Worm (Caenorhabditis elegans): ENCODE results near the gene Y49F6A.11.
"Not testable (repeated sequence)": the region's sequence is repeated elsewhere in the genome, so short reads cannot be mapped to it uniquely, and the experiment has no call there.

The Y49F6A.11 gene

DNA sequence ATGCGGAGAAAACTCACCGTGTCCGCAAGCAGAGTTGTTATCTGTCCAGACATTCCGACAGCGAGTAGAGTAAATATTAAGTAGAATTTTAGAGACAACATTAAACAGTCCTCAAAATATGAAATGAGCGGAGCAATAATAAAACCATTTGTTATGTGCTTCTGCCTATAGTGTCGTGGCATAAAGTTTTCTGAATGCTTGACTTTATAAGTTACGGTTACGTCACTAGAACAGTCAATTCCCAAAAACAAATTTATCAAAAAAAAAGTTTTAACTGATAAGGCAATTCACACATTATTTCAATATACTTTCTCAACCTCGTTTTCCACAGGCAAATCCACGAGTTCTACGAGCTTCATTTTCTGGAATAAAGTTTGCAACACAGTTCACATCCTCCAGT is 29.5 kb downstream of the Y49F6A.11 start, which contains the start of gene clec-127:
Gene clec-127, minus strand, starts transcription at position 101 of the 400 bp plus-strand sequence.
- no peak for TF ChIP-seq lin-13 (GFP tag; optimal IDR thresholded peaks at IDR 0.05)
- TF ChIP-seq daf-16 (GFP tag; optimal IDR thresholded peaks at IDR 0.05): no peak
- TF ChIP-seq daf-16 (tag; optimal IDR thresholded peaks at IDR 0.05): peak; percentile 22

DNA sequence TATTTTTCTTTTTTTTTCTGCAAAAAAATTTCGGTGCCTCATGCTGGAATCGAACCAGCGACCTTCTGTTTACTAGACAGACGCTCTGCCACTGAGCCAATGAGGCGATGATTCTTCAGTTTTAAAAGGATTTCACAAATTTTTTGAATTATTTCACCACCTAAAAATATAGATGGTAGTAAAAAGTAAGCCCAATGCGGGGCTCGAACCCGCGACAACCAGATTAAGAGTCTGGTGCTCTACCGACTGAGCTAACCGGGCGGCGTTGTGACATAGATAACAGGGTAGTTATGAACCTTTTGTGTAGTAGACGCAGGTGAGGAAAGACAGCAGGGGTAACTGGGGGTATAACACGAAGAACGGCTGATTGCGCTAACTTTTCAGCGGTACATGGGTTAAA is 31.0 kb downstream of the Y49F6A.11 start:
- TF ChIP-seq unc-130 (GFP tag; optimal IDR thresholded peaks at IDR 0.05) (peak; percentile 57), dmd-6 (GFP tag; IDR thresholded peaks at IDR 0.05) (peak; percentile 59), nhr-77 (tag; optimal IDR thresholded peaks at IDR 0.05) (peak; percentile 4), F26F4.8 (GFP tag; conservative IDR thresholded peaks at IDR 0.05) (peak; percentile 74), T26A8.4 (GFP tag; IDR thresholded peaks at IDR 0.05) (peak; percentile 67), lin-13 (GFP tag; optimal IDR thresholded peaks at IDR 0.05) (peak; percentile 55), Y48G9A.11 (GFP tag; IDR thresholded peaks at IDR 0.05) (peak; percentile 67; the same call in 1 of the 2 replicates), lim-7 (GFP tag; IDR thresholded peaks at IDR 0.05) (peak; percentile 87), ctbp-1 (GFP tag; IDR thresholded peaks at IDR 0.05) (peak; percentile 72; the same call in 1 of the 2 replicates), hlh-11 (tag; optimal IDR thresholded peaks at IDR 0.05) (peak; percentile 46), nhr-48 (tag; optimal IDR thresholded peaks at IDR 0.05) (peak; percentile 55), Y5F2A.4 (GFP tag; optimal IDR thresholded peaks at IDR 0.05) (peak; percentile 52), arid-1 (GFP tag; conservative IDR thresholded peaks at IDR 0.05) (peak; percentile 79), spr-3 (GFP tag; optimal IDR thresholded peaks at IDR 0.05) (peak; percentile 19), dmd-8 (GFP tag; IDR thresholded peaks at IDR 0.05) (peak; percentile 88), zip-11 (GFP tag; IDR thresholded peaks at IDR 0.05) (0 out of 2 replicates have a peak, but pooled peaks have one; percentile 49), F49E8.2 (tag; optimal IDR thresholded peaks at IDR 0.05; ENCODE audit: borderline replicate concordance) (peak; percentile 21), D1046.2 (GFP tag; IDR thresholded peaks at IDR 0.05) (0 out of 2 replicates have a peak, but pooled peaks have one; percentile 80), vab-7 (GFP tag; IDR thresholded peaks at IDR 0.05) (peak; percentile 84), mdt-29 (GFP tag; IDR thresholded peaks at IDR 0.05) (peak; percentile 77), spr-1 (tag; optimal IDR thresholded peaks at IDR 0.05) (peak; percentile 65), madf-5 (GFP tag; IDR thresholded peaks at IDR 0.05) (peak; percentile 20 to 83; a peak in 2 of 4 replicates), egl-43 (GFP tag; IDR thresholded peaks at IDR 0.05) (peak; percentile 94), hmg-1.1 (GFP tag; IDR thresholded peaks at IDR 0.05) (peak; percentile 59), dmd-9 (GFP tag; IDR thresholded peaks at IDR 0.05) (peak; percentile 56; the same call in 1 of the 2 replicates), unc-62 (GFP tag; optimal IDR thresholded peaks at IDR 0.05 in 1 of 2) (peak in 1 of 2 experiments; percentile 66), ceh-44 (GFP tag; IDR thresholded peaks at IDR 0.05) (peak; percentile 55; the same call in 1 of the 2 replicates), madf-9 (GFP tag; conservative IDR thresholded peaks at IDR 0.05) (peak; percentile 35; the same call in 1 of the 2 replicates), mxl-3 (GFP tag; optimal IDR thresholded peaks at IDR 0.05) (peak; percentile 16), nhr-41 (GFP tag; IDR thresholded peaks at IDR 0.05) (peak; percentile 59; the same call in 1 of the 2 replicates), F44E2.7 (GFP tag; IDR thresholded peaks at IDR 0.05) (0 out of 2 replicates have a peak, but pooled peaks have one; percentile 69), snpc-1.2 (GFP tag; IDR thresholded peaks at IDR 0.05) (peak; percentile 86), duxl-1 (tag; optimal IDR thresholded peaks at IDR 0.05; ENCODE audit: poor library complexity) (peak; percentile 86), mes-2 (tag; optimal IDR thresholded peaks at IDR 0.05; ENCODE audit: poor library complexity, severe bottlenecking) (peak; percentile 58), daf-16 (GFP tag; optimal IDR thresholded peaks at IDR 0.05) (peak; percentile 29 to 86), daf-16 (tag; optimal IDR thresholded peaks at IDR 0.05) (peak; percentile 77), php-3 (GFP tag; IDR thresholded peaks at IDR 0.05) (0 out of 2 replicates have a peak, but pooled peaks have one; percentile 29), saeg-2 (GFP tag; IDR thresholded peaks at IDR 0.05) (peak; percentile 73; the same call in 1 of the 2 replicates), zfp-3 (GFP tag; conservative IDR thresholded peaks at IDR 0.05) (peak; percentile 77), Y105C5A.15 (GFP tag; IDR thresholded peaks at IDR 0.05) (peak; percentile 82), tra-1 (GFP tag; IDR thresholded peaks at IDR 0.05) (peak; percentile 54; the same call in 1 of the 2 replicates), daf-19 (GFP tag; conservative IDR thresholded peaks at IDR 0.05) (peak; percentile 83), lin-1 (GFP tag; IDR thresholded peaks at IDR 0.05) (0 out of 2 replicates have a peak, but pooled peaks have one; percentile 43)
- TF ChIP-seq unc-62 (tag; optimal IDR thresholded peaks at IDR 0.05): not testable (repeated sequence)
